Fruit fly (Drosophila melanogaster) whole organism, wandering third instar larva: ENCODE measurements around the gene CG14721.

Experiments used
- CG9705 ChIP-seq: fragments of 200-800 bp; sonication (Bioruptor generic); optimal IDR thresholded peaks from 2 replicates; lab custom pipeline; 2018; ENCODE audit warnings: missing biosample characterization, mild to moderate bottlenecking, missing genetic modification characterization
- Dfd ChIP-seq: fragments of >200 bp; optimal IDR thresholded peaks from 2 replicates; lab custom pipeline; 2017; ENCODE audit warnings: missing biosample characterization, missing genetic modification characterization
- Hnf4 ChIP-seq: fragments of 200-800 bp; sonication (Bioruptor generic); optimal IDR thresholded peaks from 2 replicates; lab custom pipeline; 2016; ENCODE audit warnings: missing biosample characterization, mild to moderate bottlenecking, missing genetic modification characterization
- Hr78 ChIP-seq: fragments of >200 bp; optimal IDR thresholded peaks from 2 replicates; lab custom pipeline; 2017; ENCODE audit warnings: missing biosample characterization, missing genetic modification characterization
- Jra ChIP-seq: sonication (Bioruptor generic); optimal IDR thresholded peaks from 2 replicates; lab custom pipeline; 2016; ENCODE audit warnings: missing biosample characterization, missing genetic modification characterization
- Sp1 ChIP-seq: fragments of 200-800 bp; sonication (Bioruptor generic); optimal IDR thresholded peaks from 3 replicates; lab custom pipeline; 2019; ENCODE audit warnings: missing biosample characterization, mild to moderate bottlenecking, missing genetic modification characterization, moderate library complexity
- Vsx2 ChIP-seq: fragments of 200-300, 225-300 bp; sonication (Bioruptor generic); optimal IDR thresholded peaks from 2 replicates; lab custom pipeline; 2018; ENCODE audit warnings: missing biosample characterization, missing genetic modification characterization; ENCODE audit not compliant: partially characterized antibody
- jim ChIP-seq: fragments of 175-275, 200-325 bp; sonication (Bioruptor generic); optimal IDR thresholded peaks from 2 replicates; lab custom pipeline; 2016; ENCODE audit warnings: missing biosample characterization, mild to moderate bottlenecking, missing genetic modification characterization
- pan ChIP-seq: fragments of >200 bp; optimal IDR thresholded peaks from 2 replicates; lab custom pipeline; 2017
- usp ChIP-seq: fragments of >200 bp; optimal IDR thresholded peaks from 2 replicates; lab custom pipeline; 2017; ENCODE audit warnings: missing biosample characterization, missing genetic modification characterization

dm6 chr3R:11700314-11700713 is 34.9 kb upstream of the CG14721 start, which contains the start of gene CG14718:
- TF ChIP-seq usp = no peak
- no peak for TF ChIP-seq Hnf4 (GFP tag; lab: Kevin White, UChicago)
- TF ChIP-seq Vsx2 (GFP tag; lab: Kevin White, UChicago) = no peak
- TF ChIP-seq Sp1 (GFP tag; lab: Kevin White, UChicago) = no peak
- no peak for TF ChIP-seq Jra
- TF ChIP-seq jim (GFP tag; lab: Kevin White, UChicago) = no peak
- no peak for TF ChIP-seq Dfd
- TF ChIP-seq Hr78 (GFP tag; lab: Kevin White, UChicago) = no peak
- no peak for TF ChIP-seq pan
- no peak for TF ChIP-seq CG9705 (GFP tag; lab: Kevin White, UChicago)
